Fruit fly (Drosophila melanogaster) whole organism, embryonic: ENCODE data around the gene Cwc25.

Experiments
- CG10431 ChIP-seq: fragments of 200-800 bp; sonication (Bioruptor generic); optimal IDR thresholded peaks from 3 replicates; lab custom pipeline; 2018; ENCODE audit warnings: missing biosample characterization, mild to moderate bottlenecking, missing genetic modification characterization
- CG11504 ChIP-seq: fragments of 200-800 bp; sonication (Bioruptor generic); optimal IDR thresholded peaks from 3 replicates; lab custom pipeline; 2019; ENCODE audit warnings: missing biosample characterization, mild to moderate bottlenecking, missing genetic modification characterization, moderate library complexity
- CG11560 ChIP-seq: fragments of 200-800 bp; sonication (Bioruptor generic); IDR thresholded peaks from 3 replicates; pipeline ENCODE4 v1.3.6; 2022; ENCODE audit warnings: missing biosample characterization, missing genetic modification characterization
- CG12659 ChIP-seq: fragments of 200-800 bp; sonication (Bioruptor generic); optimal IDR thresholded peaks from 3 replicates; lab custom pipeline; 2017; ENCODE audit warnings: mild to moderate bottlenecking, missing biosample characterization, missing genetic modification reagents, missing genetic modification characterization
- CG12744 ChIP-seq: fragments of 200-800 bp; sonication (Bioruptor generic); optimal IDR thresholded peaks from 2 replicates; lab custom pipeline; 2016; ENCODE audit warnings: missing biosample characterization, missing genetic modification characterization
- CG14965 ChIP-seq: fragments of 200-800 bp; sonication (Bioruptor generic); optimal IDR thresholded peaks from 2 replicates; lab custom pipeline; 2016; ENCODE audit warnings: missing biosample characterization, missing genetic modification characterization, borderline replicate concordance
- CG1602 ChIP-seq: fragments of 200-800 bp; sonication (Bioruptor generic); optimal IDR thresholded peaks from 3 replicates; lab custom pipeline; 2016; ENCODE audit warnings: missing biosample characterization, missing genetic modification characterization
- CG17186 ChIP-seq: fragments of 200-800 bp; sonication (Bioruptor generic); optimal IDR thresholded peaks from 3 replicates; lab custom pipeline; 2017; ENCODE audit warnings: missing biosample characterization, missing genetic modification reagents, missing genetic modification characterization
- CG1832 ChIP-seq: fragments of 200-800 bp; sonication (Bioruptor generic); optimal IDR thresholded peaks from 2 replicates; lab custom pipeline; 2017; ENCODE audit warnings: missing biosample characterization, mild to moderate bottlenecking, missing genetic modification characterization, inconsistent platforms
- CG2116 ChIP-seq: fragments of 200-800 bp; sonication (Bioruptor generic); optimal IDR thresholded peaks from 3 replicates; lab custom pipeline; 2018; ENCODE audit warnings: missing biosample characterization, mild to moderate bottlenecking, missing genetic modification characterization
- CG2129 ChIP-seq: fragments of 200-800 bp; sonication (Bioruptor generic); IDR thresholded peaks from 2 replicates; pipeline ENCODE4 v1.3.6; 2022; ENCODE audit warnings: missing biosample characterization, missing genetic modification characterization; ENCODE audit not compliant: partially characterized antibody
- CG2199 ChIP-seq: fragments of 200-800 bp; sonication (Bioruptor generic); IDR thresholded peaks from 3 replicates; pipeline ENCODE4 v1.3.6; 2022; ENCODE audit warnings: missing biosample characterization, missing genetic modification characterization
- CG3065 ChIP-seq: fragments of 200-800 bp; sonication (Bioruptor generic); optimal IDR thresholded peaks from 2 replicates; lab custom pipeline; 2016; ENCODE audit warnings: missing biosample characterization, missing genetic modification characterization
- CG34376 ChIP-seq: fragments of 200-800 bp; sonication (Bioruptor generic); optimal IDR thresholded peaks from 2 replicates; lab custom pipeline; 2018; ENCODE audit warnings: missing biosample characterization, mild to moderate bottlenecking, missing genetic modification characterization
- CG4424 ChIP-seq: fragments of 200-800 bp; sonication (Bioruptor generic); optimal IDR thresholded peaks from 3 replicates; lab custom pipeline; 2016; ENCODE audit warnings: missing biosample characterization, missing genetic modification characterization
- CG5180 ChIP-seq: fragments of 200-800 bp; sonication (Bioruptor generic); optimal IDR thresholded peaks from 3 replicates; lab custom pipeline; 2017; ENCODE audit warnings: missing biosample characterization, missing genetic modification characterization, mild to moderate bottlenecking, moderate library complexity, missing genetic modification reagents
- CG7357 ChIP-seq: fragments of 200-800 bp; sonication (Bioruptor generic); IDR thresholded peaks from 3 replicates; pipeline ENCODE4 v1.3.6; 2022; ENCODE audit warnings: missing biosample characterization, missing genetic modification characterization
- CG7839 ChIP-seq: fragments of 200-800 bp; sonication (Bioruptor generic); optimal IDR thresholded peaks from 3 replicates; lab custom pipeline; 2018; ENCODE audit warnings: missing biosample characterization, mild to moderate bottlenecking, missing genetic modification characterization, moderate library complexity
- CG9797 ChIP-seq: fragments of 200-800 bp; sonication (Bioruptor generic); optimal IDR thresholded peaks from 3 replicates; lab custom pipeline; 2018; ENCODE audit warnings: missing biosample characterization, mild to moderate bottlenecking, missing genetic modification characterization
- Dek ChIP-seq: fragments of 200-800 bp; sonication (Bioruptor generic); optimal IDR thresholded peaks from 3 replicates; lab custom pipeline; 2019; ENCODE audit warnings: missing biosample characterization, mild to moderate bottlenecking, missing genetic modification characterization, moderate library complexity
- Dref ChIP-seq: fragments of 200-800 bp; sonication (Bioruptor generic); IDR thresholded peaks from 2 replicates; pipeline ENCODE4 v1.3.6; 2022; ENCODE audit warnings: missing biosample characterization, missing genetic modification characterization
- Fer1 ChIP-seq: fragments of 200-800 bp; sonication (Bioruptor generic); optimal IDR thresholded peaks from 2 replicates; lab custom pipeline; 2017; ENCODE audit warnings: missing biosample characterization, mild to moderate bottlenecking, missing genetic modification characterization
- Gsc ChIP-seq: fragments of 200-800 bp; sonication (Bioruptor generic); IDR thresholded peaks from 2 replicates; pipeline ENCODE4 v1.3.6; 2022; ENCODE audit warnings: missing biosample characterization, missing genetic modification characterization
- Neu2 ChIP-seq: fragments of 200-800 bp; sonication (Bioruptor generic); optimal IDR thresholded peaks from 3 replicates; lab custom pipeline; 2016; ENCODE audit warnings: missing biosample characterization, missing genetic modification characterization, borderline replicate concordance
- PHDP ChIP-seq: fragments of 200-800 bp; sonication (Bioruptor generic); optimal IDR thresholded peaks from 3 replicates; lab custom pipeline; 2018; ENCODE audit warnings: missing biosample characterization, mild to moderate bottlenecking, missing genetic modification characterization, moderate library complexity
- Poxn ChIP-seq: fragments of 200-800 bp; sonication (Bioruptor generic); IDR thresholded peaks from 2 replicates; pipeline ENCODE4 v1.3.6; 2022; ENCODE audit warnings: missing biosample characterization, missing genetic modification characterization
- Sox100B ChIP-seq: fragments of 200-800 bp; sonication (Bioruptor generic); optimal IDR thresholded peaks from 3 replicates; lab custom pipeline; 2018; ENCODE audit warnings: missing biosample characterization, mild to moderate bottlenecking, missing genetic modification characterization
- Stat92E ChIP-seq, 3 experiments: fragments of >200 bp in 2 of 3; fragments of 200-800 bp in 1 of 3; sonication (Bioruptor generic) in 1 of 3; optimal IDR thresholded peaks; 2 replicates each; lab custom pipeline; 2017 to 2019; ENCODE audit warnings: missing biosample characterization in 3 of 3, missing genetic modification characterization in 3 of 3, mild to moderate bottlenecking in 1 of 3, moderate library complexity in 1 of 3
- al ChIP-seq: fragments of 200-800 bp; sonication (Bioruptor generic); IDR thresholded peaks from 2 replicates; pipeline ENCODE4 v1.3.6; 2022; ENCODE audit warnings: missing biosample characterization, missing genetic modification characterization
- bbx ChIP-seq: fragments of 200-800 bp; sonication (Bioruptor generic); IDR thresholded peaks from 2 replicates; pipeline ENCODE4 v1.3.6; 2022; ENCODE audit warnings: missing biosample characterization, missing genetic modification characterization; ENCODE audit not compliant: partially characterized antibody
- bigmax ChIP-seq: fragments of 200-800 bp; sonication (Bioruptor generic); optimal IDR thresholded peaks from 2 replicates; lab custom pipeline; 2018; ENCODE audit warnings: missing biosample characterization, mild to moderate bottlenecking, missing genetic modification characterization
- cad ChIP-seq: fragments of >200 bp; optimal IDR thresholded peaks from 2 replicates; lab custom pipeline; 2017; ENCODE audit warnings: missing biosample characterization, missing genetic modification characterization
- dm ChIP-seq: fragments of 200-800 bp; sonication (Bioruptor generic); optimal IDR thresholded peaks from 3 replicates; lab custom pipeline; 2016; ENCODE audit warnings: missing biosample characterization, missing genetic modification characterization
- exex ChIP-seq: fragments of 200-800 bp; sonication (Bioruptor generic); optimal IDR thresholded peaks from 4 replicates; lab custom pipeline; 2018; ENCODE audit warnings: missing biosample characterization, mild to moderate bottlenecking, missing genetic modification characterization, moderate library complexity
- jing ChIP-seq: fragments of 200-800 bp; sonication (Bioruptor generic); optimal IDR thresholded peaks from 2 replicates; lab custom pipeline; 2018; ENCODE audit warnings: missing biosample characterization, mild to moderate bottlenecking, missing genetic modification characterization
- odd ChIP-seq: fragments of 200-800 bp; sonication (Bioruptor generic); optimal IDR thresholded peaks from 2 replicates; lab custom pipeline; 2017; ENCODE audit warnings: missing biosample characterization, mild to moderate bottlenecking, missing genetic modification characterization
- pfk ChIP-seq: fragments of 200-800 bp; sonication (Bioruptor generic); optimal IDR thresholded peaks from 2 replicates; lab custom pipeline; 2018; ENCODE audit warnings: missing biosample characterization, mild to moderate bottlenecking, missing genetic modification characterization, moderate library complexity
- stc ChIP-seq: fragments of 200-800 bp; sonication (Bioruptor generic); IDR thresholded peaks from 2 replicates; pipeline ENCODE4 v1.3.6; 2022; ENCODE audit warnings: missing biosample characterization, missing genetic modification characterization
- wek ChIP-seq: fragments of 200-800 bp; sonication (Bioruptor generic); optimal IDR thresholded peaks from 3 replicates; lab custom pipeline; 2018; ENCODE audit warnings: missing biosample characterization, mild to moderate bottlenecking, missing genetic modification characterization, moderate library complexity

Gene Cwc25

DNA sequence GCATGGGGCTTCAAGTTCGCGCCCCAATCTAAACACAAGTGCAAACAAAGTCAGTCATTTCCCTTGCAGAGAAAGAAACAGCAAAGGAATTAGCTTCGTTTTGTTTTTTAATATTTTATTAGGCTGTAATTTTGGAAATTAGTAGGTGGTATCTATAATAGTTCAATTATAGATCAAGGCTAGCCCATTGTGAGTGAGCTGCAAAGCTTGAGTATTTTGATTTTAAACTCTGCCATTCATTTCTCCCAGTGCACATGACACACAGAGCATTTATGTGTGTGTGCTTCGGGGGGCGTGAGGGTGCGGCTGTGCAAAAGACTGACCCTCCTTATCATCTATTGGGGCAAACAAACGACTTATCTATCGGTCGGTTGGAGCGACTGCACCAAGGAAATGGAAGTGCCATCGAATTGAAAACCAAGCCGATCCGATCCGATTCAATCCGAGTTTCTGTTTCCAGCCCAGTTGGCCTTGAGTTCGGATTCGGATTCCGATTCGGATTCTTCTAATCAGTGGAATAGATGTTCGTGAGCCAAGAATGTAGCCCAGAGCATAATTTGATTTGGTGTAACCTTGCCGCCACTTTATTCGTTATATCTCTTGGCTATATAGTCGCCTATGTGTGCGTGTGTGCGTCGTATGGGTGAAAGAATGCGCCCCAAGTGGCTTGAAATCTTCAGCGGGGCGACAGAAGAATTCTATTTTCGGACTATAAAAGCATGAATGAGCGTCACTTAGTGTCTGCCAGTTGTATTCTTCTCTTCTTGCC lies 13.3 kb upstream of the Cwc25 start (continued):
- TF ChIP-seq jing (no peak), Fer1 (GFP tag; lab: Kevin White, UChicago) (no peak), exex (tag; lab: Kevin White, UChicago) (no peak), CG11504 (tag; lab: Kevin White, UChicago) (peak; percentile 57), pfk (GFP tag; lab: Kevin White, UChicago) (no peak), cad (GFP tag; lab: Kevin White, UChicago) (no peak), Dref (GFP tag; lab: Robert Waterston, UW) (no peak), CG12744 (GFP tag; lab: Kevin White, UChicago) (no peak), wek (no peak), Neu2 (GFP tag; lab: Kevin White, UChicago) (no peak), stc (peak; percentile 31; the same call in 1 of the 2 replicates), CG5180 (no peak), CG9797 (no peak), bigmax (GFP tag; lab: Kevin White, UChicago) (no peak), PHDP (tag; lab: Kevin White, UChicago) (no peak), CG17186 (GFP tag; lab: Kevin White, UChicago) (no peak), CG2116 (GFP tag; lab: Kevin White, UChicago) (no peak), odd (GFP tag; lab: Kevin White, UChicago) (no peak), Poxn (GFP tag; lab: Robert Waterston, UW) (no peak), CG1602 (GFP tag; lab: Kevin White, UChicago) (no peak), CG4424 (GFP tag; lab: Kevin White, UChicago) (peak; percentile 42), CG1832 (GFP tag; lab: Kevin White, UChicago) (no peak), CG3065 (GFP tag; lab: Kevin White, UChicago) (no peak), CG2129 (GFP tag; lab: Robert Waterston, UW) (no peak), CG14965 (GFP tag; lab: Kevin White, UChicago) (no peak), CG11560 (tag; lab: Robert Waterston, UW) (no peak), Gsc (GFP tag; lab: Robert Waterston, UW) (0 out of 2 replicates have a peak, but pooled peaks have one; percentile 24), dm (GFP tag; lab: Kevin White, UChicago) (no peak), CG12659 (peak; percentile 19), Stat92E (GFP tag; optimal IDR thresholded peaks at IDR 0.05; lab: Kevin White, UChicago) (no peak), CG10431 (GFP tag; lab: Kevin White, UChicago) (no peak), CG34376 (GFP tag; lab: Kevin White, UChicago) (peak; percentile 38), CG7357 (no peak), al (GFP tag; lab: Robert Waterston, UW) (no peak), CG2199 (GFP tag; lab: Robert Waterston, UW) (no peak), Sox100B (GFP tag; lab: Kevin White, UChicago) (peak; percentile 33), bbx (GFP tag; lab: Robert Waterston, UW) (no peak), Dek (tag; lab: Kevin White, UChicago) (no peak), CG7839 (peak; percentile 50)
